Worm (Caenorhabditis elegans): ENCODE results near the gene K02F6.6.
A peak's percentile ranks its signal among the peaks of the same experiment; 100 is the strongest.
"Not testable (repeated sequence)": the region's sequence is repeated elsewhere in the genome, so short reads cannot be mapped to it uniquely, and the experiment has no call there.

ce11 chrII:2556388-2556787 is 25.8 kb downstream of the K02F6.6 start:
- not testable (repeated sequence) for TF ChIP-seq dpl-1 (GFP tag; optimal IDR thresholded peaks at IDR 0.05); aptf-3 (GFP tag; IDR thresholded peaks at IDR 0.05); efl-1 (GFP tag; optimal IDR thresholded peaks at IDR 0.05)
- 0 out of 2 replicates have a peak, but pooled peaks have one; percentile 60 for TF ChIP-seq sea-2 (GFP tag; IDR thresholded peaks at IDR 0.05)
